Worm (Caenorhabditis elegans): ENCODE results near the gene ifo-1.
"Not testable (repeated sequence)": the region's sequence is repeated elsewhere in the genome, so short reads cannot be mapped to it uniquely, and the experiment has no call there.

Gene ifo-1

ce11 chrIV:7326613-7327149 lies at the start of gene ifo-1:
Gene ifo-1 (minus strand): TSS chrIV:7326663.
- no peak for TF ChIP-seq unc-62 (GFP tag; optimal IDR thresholded peaks at IDR 0.05)

DNA sequence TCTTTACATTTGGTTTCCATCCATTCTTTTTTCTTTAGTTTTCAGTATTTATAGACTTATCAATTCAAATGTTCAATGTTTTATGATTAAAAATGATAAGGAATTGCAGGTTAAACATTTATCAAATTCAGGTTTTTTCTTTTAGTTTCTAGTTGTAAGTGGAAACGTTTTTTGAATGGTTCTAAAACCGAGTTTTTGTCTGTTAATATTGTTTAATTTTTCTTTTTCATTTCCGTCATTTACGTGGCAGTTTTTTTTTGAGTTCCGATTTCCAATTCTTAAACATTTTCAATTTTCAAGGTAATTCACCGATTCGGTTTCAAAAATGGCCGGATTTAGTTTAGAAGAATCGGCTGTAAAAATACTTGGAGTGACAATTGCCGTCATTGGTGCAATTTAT lies 48.4 kb upstream of the ifo-1 start, which contains the start of gene T12B3.3:
T12B3.3 (plus strand) TSS at position 301 of the 400 bp plus-strand sequence.
- not testable (repeated sequence) for TF ChIP-seq unc-62 (GFP tag; optimal IDR thresholded peaks at IDR 0.05)

- TF ChIP-seq unc-62 (GFP tag; optimal IDR thresholded peaks at IDR 0.05), result not testable (repeated sequence)
These were observed 38.5 kb upstream of the ifo-1 start, which contains the start of gene Y40C5A.4 for ce11 chrIV:7365011-7365410. Gene Y40C5A.4 (minus strand): TSS chrIV:7365111.

DNA sequence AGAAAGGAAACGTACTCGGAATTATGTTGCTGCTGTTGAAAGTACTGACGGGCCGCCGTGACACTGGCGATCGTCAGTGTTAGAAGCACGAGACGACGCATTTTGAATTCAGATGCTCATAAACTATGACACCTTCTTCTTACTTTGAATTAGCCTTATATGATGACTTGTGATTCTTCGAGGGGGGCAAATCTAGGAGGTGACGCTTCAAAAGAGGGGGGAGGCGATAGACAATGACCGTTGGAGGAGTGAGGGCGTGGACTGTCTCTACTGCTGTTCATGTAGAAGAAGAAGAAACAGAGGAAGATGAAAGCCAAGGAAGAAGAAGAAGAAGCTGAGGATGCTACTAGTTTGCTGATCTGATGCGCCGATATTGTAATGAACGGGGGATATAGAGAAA lies 20.3 kb upstream of the ifo-1 start, which contains the start of gene daf-42:
daf-42 (minus strand) TSS at position 101 of the 400 bp plus-strand sequence.
- no peak for TF ChIP-seq unc-62 (GFP tag; optimal IDR thresholded peaks at IDR 0.05)

- no peak for TF ChIP-seq unc-62 (GFP tag; optimal IDR thresholded peaks at IDR 0.05)
These were observed 17.6 kb upstream of the ifo-1 start for ce11 chrIV:7344020-7344419.

DNA sequence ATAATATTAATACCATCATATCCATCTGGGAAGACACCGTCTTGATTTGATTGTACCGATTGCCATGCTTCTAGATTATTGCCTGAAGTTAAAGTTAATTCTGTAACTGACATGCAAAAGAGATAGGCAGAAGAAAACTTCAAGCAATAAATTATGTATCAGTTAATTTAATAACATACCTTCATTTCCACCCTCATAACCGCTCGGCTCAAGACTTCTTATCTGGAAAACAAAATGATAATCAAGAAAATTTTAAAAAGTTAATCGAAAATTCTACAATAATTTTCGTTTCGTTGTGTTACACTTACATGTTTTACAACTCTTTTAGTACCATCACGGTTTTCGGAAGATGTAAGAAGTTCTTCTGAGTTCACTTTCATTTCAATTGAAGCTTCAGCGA lies 15.7 kb upstream of the ifo-1 start:
- TF ChIP-seq unc-62 (GFP tag; optimal IDR thresholded peaks at IDR 0.05), result no peak

- no peak for TF ChIP-seq unc-62 (GFP tag; optimal IDR thresholded peaks at IDR 0.05)
These were observed 12.6 kb upstream of the ifo-1 start for ce11 chrIV:7339095-7339494.

DNA sequence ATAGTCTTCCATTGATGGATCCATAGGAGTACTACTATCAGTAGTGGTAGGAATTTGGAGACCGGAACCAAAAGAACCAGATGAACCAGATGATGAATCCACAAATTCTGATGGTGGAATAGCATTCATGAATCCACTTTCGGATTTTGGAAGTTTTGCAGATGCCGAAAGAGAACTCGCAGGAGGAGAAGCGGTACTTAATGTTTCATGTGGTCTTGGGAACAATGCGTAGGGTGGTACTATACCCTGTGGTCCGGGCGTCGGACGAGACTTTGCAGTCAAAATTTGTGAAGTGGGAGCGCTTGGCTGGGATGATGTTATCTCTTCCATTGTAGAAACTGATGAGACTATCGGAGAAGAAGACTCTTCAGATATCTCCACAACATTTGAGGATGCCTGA lies 11.6 kb upstream of the ifo-1 start:
- no peak for TF ChIP-seq unc-62 (GFP tag; optimal IDR thresholded peaks at IDR 0.05)

- no peak for TF ChIP-seq unc-62 (GFP tag; optimal IDR thresholded peaks at IDR 0.05)
These were observed 6.2 kb upstream of the ifo-1 start, which contains the start of gene ocr-4 for ce11 chrIV:7332695-7333094. Gene ocr-4 (minus strand): TSS chrIV:7332795.

DNA sequence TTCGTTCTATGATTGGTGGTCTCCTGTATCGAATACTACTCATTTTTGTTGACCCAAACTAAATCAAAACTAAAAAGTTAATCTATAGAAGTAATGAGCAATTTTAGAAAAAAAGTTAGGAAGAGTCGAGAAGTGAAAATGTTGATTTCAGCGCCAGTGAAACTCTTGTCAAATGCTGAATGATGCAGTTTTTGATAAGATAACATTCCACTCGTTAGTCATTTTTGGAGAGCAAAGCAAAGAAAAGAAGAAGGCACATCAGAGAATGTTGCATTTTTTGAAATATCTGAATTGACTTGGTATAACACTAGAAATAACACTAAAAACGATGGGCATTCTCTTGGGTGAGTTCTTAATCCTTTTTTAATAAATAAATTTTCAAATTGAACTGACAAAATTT lies 2.5 kb upstream of the ifo-1 start, which contains the start of gene sqst-2:
sqst-2 (minus strand) TSS at position 58 of the 400 bp plus-strand sequence.
- TF ChIP-seq unc-62 (GFP tag; optimal IDR thresholded peaks at IDR 0.05), result no peak

DNA sequence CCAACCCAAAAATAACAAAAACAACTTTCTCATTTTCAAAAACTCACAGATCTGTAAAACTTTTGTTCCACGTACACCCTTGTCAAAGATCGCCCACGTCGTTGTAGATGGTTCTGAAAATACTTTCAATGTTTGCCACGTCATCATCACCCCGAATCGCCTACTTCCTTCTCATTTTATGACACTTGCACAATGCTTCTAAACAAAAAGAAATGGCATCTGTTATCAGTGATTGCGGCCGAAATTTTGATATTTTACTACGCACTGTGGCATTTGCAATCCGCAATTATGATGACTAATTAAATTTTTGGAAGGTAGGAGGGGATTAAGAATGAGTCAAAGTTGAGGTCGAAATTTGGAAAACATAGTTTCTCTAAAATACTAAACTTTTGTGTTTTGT lies 765 bp downstream of the ifo-1 start:
- no peak for TF ChIP-seq unc-62 (GFP tag; optimal IDR thresholded peaks at IDR 0.05)

DNA sequence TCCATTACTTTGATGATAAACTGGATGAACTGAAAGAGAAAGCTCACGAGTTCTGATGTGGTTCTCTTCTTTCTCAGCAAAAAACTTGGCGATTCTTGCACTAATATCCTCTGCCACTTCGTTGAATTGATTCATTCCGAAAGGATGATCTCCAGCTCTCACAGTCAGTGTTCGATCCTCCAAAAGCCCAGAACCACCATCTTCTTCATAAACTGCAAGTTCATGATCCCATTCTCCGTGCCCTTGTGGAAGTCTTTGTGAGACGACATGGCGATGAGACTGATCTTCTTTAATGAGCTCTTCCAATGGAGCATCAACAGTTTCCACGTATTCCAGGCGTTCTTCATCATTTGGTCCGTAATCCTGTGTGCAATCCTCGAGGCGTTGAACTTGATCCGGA lies 1.6 kb downstream of the ifo-1 start:
- no peak for TF ChIP-seq unc-62 (GFP tag; optimal IDR thresholded peaks at IDR 0.05)

DNA sequence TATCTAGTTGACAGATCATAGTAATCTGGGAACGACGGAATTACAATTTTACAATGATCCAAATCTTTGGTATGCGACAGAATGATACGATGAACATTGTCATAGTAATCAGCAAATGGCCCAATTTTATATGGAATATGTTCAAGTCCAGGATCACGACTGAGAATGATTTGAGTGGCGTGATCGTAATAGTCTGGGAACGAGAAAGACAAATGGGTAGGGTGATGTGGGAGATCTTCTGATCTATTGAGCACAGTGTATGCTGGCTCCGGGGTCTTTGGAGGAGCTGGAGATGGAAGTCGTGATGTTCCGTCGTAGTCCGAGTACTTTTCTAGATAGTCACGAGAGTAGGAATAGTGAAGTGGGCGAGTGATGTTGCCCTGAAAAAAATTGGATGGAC lies 2.6 kb downstream of the ifo-1 start:
- TF ChIP-seq unc-62 (GFP tag; optimal IDR thresholded peaks at IDR 0.05), result no peak

DNA sequence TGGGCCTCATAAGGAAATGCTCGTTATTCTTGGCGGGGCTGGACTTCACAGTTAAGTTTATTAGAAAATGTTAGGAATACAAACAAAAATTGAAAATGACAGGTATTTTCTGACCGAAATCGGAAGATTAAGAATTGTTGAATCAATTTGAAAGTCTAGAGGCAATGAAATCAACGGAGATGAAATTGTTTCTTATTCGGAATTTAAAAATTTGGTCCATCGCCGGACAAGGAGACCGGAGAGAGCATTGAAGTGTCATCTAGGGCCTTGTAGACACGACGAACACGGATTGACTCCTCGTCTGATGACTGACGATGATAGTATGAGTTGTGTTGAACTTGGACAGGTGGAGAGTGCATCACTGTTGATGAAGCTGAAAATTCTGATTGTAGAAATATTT lies 5.8 kb downstream of the ifo-1 start:
- TF ChIP-seq unc-62 (GFP tag; optimal IDR thresholded peaks at IDR 0.05), result no peak

- no peak for TF ChIP-seq unc-62 (GFP tag; optimal IDR thresholded peaks at IDR 0.05)
These were observed 6.5 kb downstream of the ifo-1 start for ce11 chrIV:7319931-7320435.

- no peak for TF ChIP-seq unc-62 (GFP tag; optimal IDR thresholded peaks at IDR 0.05)
These were observed 7.6 kb downstream of the ifo-1 start for ce11 chrIV:7318900-7319299.

- TF ChIP-seq unc-62 (GFP tag; optimal IDR thresholded peaks at IDR 0.05), result no peak
These were observed 8.5 kb downstream of the ifo-1 start for ce11 chrIV:7317829-7318529.
